Worm (Caenorhabditis elegans): Measurements from ENCODE around the gene nhr-71.

DNA sequence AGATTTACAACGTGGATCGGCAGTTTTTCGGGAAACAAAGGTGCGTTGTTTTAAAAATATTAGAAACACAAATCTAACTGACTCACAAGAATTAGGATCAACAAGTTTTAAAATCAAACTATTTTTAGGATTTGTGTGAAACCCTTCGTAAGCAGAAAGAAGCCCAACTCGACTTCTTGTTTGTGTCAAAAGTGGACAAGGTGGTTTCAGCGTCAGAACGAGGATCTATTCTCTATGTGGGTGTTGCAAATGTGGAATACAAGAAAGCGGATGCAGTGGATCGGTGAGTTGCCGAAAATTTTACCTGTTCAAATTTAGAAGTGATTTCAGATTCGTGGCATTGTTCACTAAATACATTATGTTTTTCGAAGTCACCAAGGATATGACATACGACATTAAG is 18.1 kb upstream of the nhr-71 start:
- TF ChIP-seq dao-5 (tag; optimal IDR thresholded peaks at IDR 0.05): no peak
- TF ChIP-seq W03F9.2 (tag; optimal IDR thresholded peaks at IDR 0.05): no peak
- TF ChIP-seq him-1 (tag; optimal IDR thresholded peaks at IDR 0.05): no peak

Data from whole organism, L4/young adult.